Worm (Caenorhabditis elegans): ENCODE measurements around the gene F48G7.5.
A peak's percentile ranks its signal among the peaks of the same experiment; 100 is the strongest.

F48G7.5 gene

ce11 chrV:638328-638727 is 15.6 kb upstream of the F48G7.5 start, which contains the start of gene srj-37:
srj-37 (plus strand) TSS chrV:638628.
- TF ChIP-seq nhr-28 (tag; optimal IDR thresholded peaks at IDR 0.05): no peak
- TF ChIP-seq aly-2 (tag; optimal IDR thresholded peaks at IDR 0.05): no peak
- no peak for TF ChIP-seq R02D3.7 (tag; optimal IDR thresholded peaks at IDR 0.05)
- TF ChIP-seq eor-1 (tag; optimal IDR thresholded peaks at IDR 0.05): no peak
- no peak for TF ChIP-seq unc-62 (GFP tag; optimal IDR thresholded peaks at IDR 0.05)
- TF ChIP-seq egl-27 (tag; optimal IDR thresholded peaks at IDR 0.05): no peak
- no peak for TF ChIP-seq elt-1 (tag; optimal IDR thresholded peaks at IDR 0.05)
- TF ChIP-seq jun-1 (tag; optimal IDR thresholded peaks at IDR 0.05): no peak
- TF ChIP-seq pha-4 (tag; optimal IDR thresholded peaks at IDR 0.05): no peak
- no peak for TF ChIP-seq nhr-11 (tag; optimal IDR thresholded peaks at IDR 0.05)
- TF ChIP-seq ceh-9 (tag; optimal IDR thresholded peaks at IDR 0.05): no peak
- TF ChIP-seq mml-1 (tag; optimal IDR thresholded peaks at IDR 0.05): no peak
- no peak for TF ChIP-seq ceh-16 (tag; optimal IDR thresholded peaks at IDR 0.05)
- TF ChIP-seq daf-12 (tag; optimal IDR thresholded peaks at IDR 0.05): no peak
- TF ChIP-seq pqm-1 (tag; optimal IDR thresholded peaks at IDR 0.05): no peak
- TF ChIP-seq nhr-237 (tag; optimal IDR thresholded peaks at IDR 0.05): no peak
- TF ChIP-seq skn-1 (tag; optimal IDR thresholded peaks at IDR 0.05): no peak
- no peak for TF ChIP-seq zag-1 (tag; optimal IDR thresholded peaks at IDR 0.05)
- TF ChIP-seq lsy-12 (tag; optimal IDR thresholded peaks at IDR 0.05): no peak

- TF ChIP-seq ceh-9 (tag; optimal IDR thresholded peaks at IDR 0.05): no peak
- no peak for TF ChIP-seq nhr-43 (tag; optimal IDR thresholded peaks at IDR 0.05; ENCODE audit: poor library complexity, severe bottlenecking)
- TF ChIP-seq lin-39 (tag; optimal IDR thresholded peaks at IDR 0.05): no peak
- no peak for TF ChIP-seq skn-1 (tag; optimal IDR thresholded peaks at IDR 0.05)
Observed at ce11 chrV:636281-636680, 13.5 kb upstream of the F48G7.5 start, which contains the start of gene pals-31. pals-31 (plus strand) TSS chrV:636581.

- TF ChIP-seq fos-1 (tag; optimal IDR thresholded peaks at IDR 0.05): no peak
- TF ChIP-seq pqm-1 (tag; optimal IDR thresholded peaks at IDR 0.05): peak; percentile 51
- TF ChIP-seq unc-62 (GFP tag; optimal IDR thresholded peaks at IDR 0.05): no peak
- peak; percentile 89 for TF ChIP-seq snpc-4 (tag; optimal IDR thresholded peaks at IDR 0.05)
- TF ChIP-seq nhr-25 (tag; optimal IDR thresholded peaks at IDR 0.05): peak; percentile 35
- TF ChIP-seq pha-4 (tag; optimal IDR thresholded peaks at IDR 0.05): peak; percentile 52
- no peak for TF ChIP-seq mdl-1 (tag; optimal IDR thresholded peaks at IDR 0.05)
- peak; percentile 40 for TF ChIP-seq nhr-23 (tag; optimal IDR thresholded peaks at IDR 0.05)
- no peak for TF ChIP-seq lsy-12 (tag; optimal IDR thresholded peaks at IDR 0.05)
- TF ChIP-seq elt-2 (tag; optimal IDR thresholded peaks at IDR 0.05): peak; percentile 51
- no peak for TF ChIP-seq lin-39 (tag; optimal IDR thresholded peaks at IDR 0.05)
Observed at ce11 chrV:635630-636029, 12.9 kb upstream of the F48G7.5 start.

- TF ChIP-seq nhr-25 (tag; optimal IDR thresholded peaks at IDR 0.05): no peak
- no peak for TF ChIP-seq nhr-28 (tag; optimal IDR thresholded peaks at IDR 0.05)
- no peak for TF ChIP-seq nfya-1 (tag; optimal IDR thresholded peaks at IDR 0.05; ENCODE audit: insufficient read depth)
- no peak for TF ChIP-seq ceh-16 (tag; optimal IDR thresholded peaks at IDR 0.05)
- TF ChIP-seq tbx-2 (tag; optimal IDR thresholded peaks at IDR 0.05): no peak
- TF ChIP-seq fkh-2 (tag; optimal IDR thresholded peaks at IDR 0.05): no peak
- TF ChIP-seq nhr-76 (tag; optimal IDR thresholded peaks at IDR 0.05): no peak
- no peak for TF ChIP-seq nhr-23 (tag; optimal IDR thresholded peaks at IDR 0.05)
- no peak for TF ChIP-seq ceh-82 (tag; optimal IDR thresholded peaks at IDR 0.05)
- no peak for TF ChIP-seq ZK546.5 (tag; optimal IDR thresholded peaks at IDR 0.05)
- TF ChIP-seq lsy-12 (tag; optimal IDR thresholded peaks at IDR 0.05): no peak
- TF ChIP-seq daf-12 (tag; optimal IDR thresholded peaks at IDR 0.05): no peak
- no peak for TF ChIP-seq ztf-11 (tag; optimal IDR thresholded peaks at IDR 0.05)
- no peak for TF ChIP-seq mdl-1 (tag; optimal IDR thresholded peaks at IDR 0.05)
- TF ChIP-seq ztf-4 (tag; optimal IDR thresholded peaks at IDR 0.05): no peak
- no peak for TF ChIP-seq egl-5 (tag; optimal IDR thresholded peaks at IDR 0.05)
- TF ChIP-seq fkh-10 (GFP tag; optimal IDR thresholded peaks at IDR 0.05): no peak
Observed at ce11 chrV:634855-635254, 12.1 kb upstream of the F48G7.5 start, which contains the start of gene F48G7.10. F48G7.10 (minus strand) TSS chrV:634955.

All from whole organism, L3 larva.